Worm (Caenorhabditis elegans) whole organism, L4 larva: Measurements from ENCODE around the gene trpp-6.

Experiments used
- F37D6.2 ChIP-seq: sonication (generic microtip); optimal IDR thresholded peaks from 2 replicates; lab custom pipeline; 2016; ENCODE audit warnings: mild to moderate bottlenecking, missing genetic modification characterization, missing compliant biosample characterization
- T20F7.1 ChIP-seq: fragments of 200-800 bp; sonication (Bioruptor generic); optimal IDR thresholded peaks from 2 replicates; lab custom pipeline; 2018; ENCODE audit warnings: mild to moderate bottlenecking, missing genetic modification characterization, missing compliant biosample characterization
- Y105C5A.15 ChIP-seq: fragments of 200-800 bp; sonication (Bioruptor generic); IDR thresholded peaks from 2 replicates; pipeline ENCODE4 v1.3.6; 2022; ENCODE audit warnings: missing genetic modification characterization, missing compliant biosample characterization
- Y75B8A.6 ChIP-seq: fragments of 200-800 bp; sonication (Bioruptor generic); IDR thresholded peaks from 2 replicates; pipeline ENCODE4 v1.3.6; 2022; ENCODE audit warnings: missing genetic modification reagents, missing genetic modification characterization, missing compliant biosample characterization
- aha-1 ChIP-seq: fragments of 150-350 bp; peaks from one replicate; lab custom pipeline; 2014; ENCODE audit warnings: missing biosample characterization, missing genetic modification characterization
- attf-4 ChIP-seq: sonication (generic microtip); optimal IDR thresholded peaks from 3 replicates; lab custom pipeline; 2017; ENCODE audit warnings: missing biosample characterization, missing genetic modification characterization
- ceh-28 ChIP-seq: fragments of 150-350 bp; optimal IDR thresholded peaks from 2 replicates; lab custom pipeline; 2014; ENCODE audit warnings: missing biosample characterization, missing genetic modification reagents, missing genetic modification characterization
- ceh-62 ChIP-seq: sonication (generic microtip); optimal IDR thresholded peaks from 2 replicates; lab custom pipeline; 2017; ENCODE audit warnings: missing biosample characterization, missing genetic modification characterization
- ceh-82 ChIP-seq: sonication (generic microtip); optimal IDR thresholded peaks from 2 replicates; lab custom pipeline; 2017; ENCODE audit warnings: missing biosample characterization, missing genetic modification characterization
- daf-16 ChIP-seq, 3 experiments: sonication (generic microtip); optimal IDR thresholded peaks; 2 replicates each; lab custom pipeline; 2016 to 2017; ENCODE audit warnings: missing genetic modification characterization in 3 of 3, missing genetic modification reagents in 3 of 3, mild to moderate bottlenecking in 2 of 3, missing compliant biosample characterization in 2 of 3, missing biosample characterization in 1 of 3, moderate library complexity in 1 of 3
- dmd-6 ChIP-seq: fragments of 200-800 bp; sonication (Bioruptor generic); IDR thresholded peaks from 2 replicates; pipeline ENCODE4 v1.3.6; 2022; ENCODE audit warnings: missing genetic modification reagents, missing genetic modification characterization, missing compliant biosample characterization
- dmd-8 ChIP-seq: fragments of 200-800 bp; sonication (Bioruptor generic); IDR thresholded peaks from 2 replicates; pipeline ENCODE4 v1.3.6; 2022; ENCODE audit warnings: missing genetic modification characterization, missing compliant biosample characterization
- dpl-1 ChIP-seq: fragments of 150-350 bp; optimal IDR thresholded peaks from 2 replicates; lab custom pipeline; 2014; ENCODE audit warnings: missing biosample characterization, missing genetic modification reagents, missing genetic modification characterization
- dve-1 ChIP-seq: sonication (generic microtip); optimal IDR thresholded peaks from 2 replicates; lab custom pipeline; 2017; ENCODE audit warnings: antibody characterized with exemption, mild to moderate bottlenecking, missing genetic modification characterization, missing compliant biosample characterization; ENCODE audit not compliant: insufficient read depth
- hif-1 ChIP-seq, 2 experiments: sonication (generic microtip); optimal IDR thresholded peaks; 2 replicates each; lab custom pipeline; 2016 to 2017; ENCODE audit warnings: missing compliant biosample characterization in 2 of 2, missing genetic modification characterization in 2 of 2, missing genetic modification reagents in 2 of 2, missing genotype in 2 of 2, mild to moderate bottlenecking in 1 of 2
- hlh-11 ChIP-seq: fragments of 200-800 bp; sonication (Bioruptor generic); optimal IDR thresholded peaks from 2 replicates; lab custom pipeline; 2018; ENCODE audit warnings: mild to moderate bottlenecking, missing genetic modification characterization, missing compliant biosample characterization
- hlh-30 ChIP-seq: sonication (generic microtip); optimal IDR thresholded peaks from 2 replicates; lab custom pipeline; 2017; ENCODE audit warnings: antibody characterized with exemption, mild to moderate bottlenecking, missing genetic modification characterization, missing compliant biosample characterization; ENCODE audit not compliant: insufficient read depth
- hmg-1.1 ChIP-seq: fragments of 200-800 bp; sonication (Bioruptor generic); IDR thresholded peaks from 2 replicates; pipeline ENCODE4 v1.3.6; 2022; ENCODE audit warnings: missing genetic modification reagents, missing genetic modification characterization, missing compliant biosample characterization
- lin-13 ChIP-seq: fragments of 150-350 bp; optimal IDR thresholded peaks from 2 replicates; lab custom pipeline; 2014; ENCODE audit warnings: missing biosample characterization, missing genetic modification reagents, missing genetic modification characterization
- lin-38 ChIP-seq: fragments of 200-800 bp; sonication (Bioruptor generic); IDR thresholded peaks from 2 replicates; pipeline ENCODE4 v1.3.6; 2022; ENCODE audit warnings: missing genetic modification reagents, missing genetic modification characterization, missing compliant biosample characterization
- lin-39 ChIP-seq: fragments of 150-350 bp; optimal IDR thresholded peaks from 2 replicates; lab custom pipeline; 2014; ENCODE audit warnings: missing biosample characterization, missing genetic modification reagents, missing genetic modification characterization
- lir-3 ChIP-seq: sonication (generic microtip); optimal IDR thresholded peaks from 2 replicates; lab custom pipeline; 2016; ENCODE audit warnings: mild to moderate bottlenecking, missing genetic modification characterization, missing compliant biosample characterization
- lsy-2 ChIP-seq, 2 experiments: fragments of 150-350 bp in 1 of 2; sonication (generic microtip) in 1 of 2; optimal IDR thresholded peaks; 2 replicates each; lab custom pipeline; 2014 to 2017; ENCODE audit warnings: missing biosample characterization in 2 of 2, missing genetic modification characterization in 2 of 2
- mdl-1 ChIP-seq, 2 experiments: fragments of 150-350 bp in 1 of 2; sonication (generic microtip) in 1 of 2; optimal IDR thresholded peaks; 2 replicates each; lab custom pipeline; 2014 to 2017; ENCODE audit warnings: missing biosample characterization in 2 of 2, missing genetic modification characterization in 2 of 2
- mep-1 ChIP-seq: fragments of 150-350 bp; sonication (generic microtip); optimal IDR thresholded peaks from 3 replicates; lab custom pipeline; 2014; ENCODE audit warnings: missing biosample characterization, missing genetic modification characterization
- mxl-3 ChIP-seq: fragments of 200-800 bp; sonication (Bioruptor generic); optimal IDR thresholded peaks from 2 replicates; lab custom pipeline; 2018; ENCODE audit warnings: mild to moderate bottlenecking, missing genetic modification characterization, missing compliant biosample characterization
- nhr-10 ChIP-seq: fragments of 150-350 bp; optimal IDR thresholded peaks from 2 replicates; lab custom pipeline; 2014; ENCODE audit warnings: missing biosample characterization, missing genetic modification characterization
- nhr-102 ChIP-seq: sonication (generic microtip); optimal IDR thresholded peaks from 2 replicates; lab custom pipeline; 2016; ENCODE audit warnings: mild to moderate bottlenecking, missing genetic modification characterization, moderate library complexity, missing compliant biosample characterization
- nhr-28 ChIP-seq: fragments of 150-350 bp; optimal IDR thresholded peaks from 2 replicates; lab custom pipeline; 2014; ENCODE audit warnings: missing biosample characterization, missing genetic modification characterization
- nhr-48 ChIP-seq: sonication (generic microtip); optimal IDR thresholded peaks from 2 replicates; lab custom pipeline; 2016; ENCODE audit warnings: mild to moderate bottlenecking, missing genetic modification characterization, missing compliant biosample characterization
- nhr-77 ChIP-seq: fragments of 150-350 bp; optimal IDR thresholded peaks from 2 replicates; lab custom pipeline; 2014; ENCODE audit warnings: missing biosample characterization, missing genetic modification characterization
- pqm-1 ChIP-seq: sonication (generic microtip); optimal IDR thresholded peaks from 2 replicates; lab custom pipeline; 2017; ENCODE audit warnings: missing biosample characterization, missing genetic modification characterization
- saeg-2 ChIP-seq: fragments of 200-800 bp; sonication (Bioruptor generic); IDR thresholded peaks from 2 replicates; pipeline ENCODE4 v1.3.6; 2022; ENCODE audit warnings: missing genetic modification reagents, missing genetic modification characterization, missing compliant biosample characterization
- snpc-1.2 ChIP-seq: fragments of 200-800 bp; sonication (Bioruptor generic); IDR thresholded peaks from 2 replicates; pipeline ENCODE4 v1.3.6; 2022; ENCODE audit warnings: missing genetic modification reagents, missing genetic modification characterization, missing compliant biosample characterization
- spr-3 ChIP-seq: fragments of 200-800 bp; sonication (Bioruptor generic); optimal IDR thresholded peaks from 2 replicates; lab custom pipeline; 2018; ENCODE audit warnings: mild to moderate bottlenecking, missing genetic modification characterization, missing compliant biosample characterization
- tra-1 ChIP-seq: fragments of 200-800 bp; sonication (Bioruptor generic); IDR thresholded peaks from 2 replicates; pipeline ENCODE4 v1.3.6; 2022; ENCODE audit warnings: missing genetic modification reagents, missing genetic modification characterization, missing compliant biosample characterization
- unc-130 ChIP-seq: sonication (generic microtip); optimal IDR thresholded peaks from 2 replicates; lab custom pipeline; 2016; ENCODE audit warnings: missing genetic modification reagents, missing genetic modification characterization, missing compliant biosample characterization
- unc-62 ChIP-seq, 3 experiments: fragments of 150-350 bp in 1 of 3; sonication (generic microtip); optimal IDR thresholded peaks in 2 of 3; peaks in 1 of 3; 1 replicate in 1 of 3; 2 replicates in 2 of 3; lab custom pipeline; 2014 to 2017; ENCODE audit warnings: missing biosample characterization in 3 of 3, missing genetic modification characterization in 3 of 3, missing genetic modification reagents in 3 of 3, missing genotype in 1 of 3
- ztf-7 ChIP-seq: fragments of 150-350 bp; optimal IDR thresholded peaks from 2 replicates; lab custom pipeline; 2014; ENCODE audit warnings: missing biosample characterization, missing genetic modification characterization

trpp-6 gene

DNA sequence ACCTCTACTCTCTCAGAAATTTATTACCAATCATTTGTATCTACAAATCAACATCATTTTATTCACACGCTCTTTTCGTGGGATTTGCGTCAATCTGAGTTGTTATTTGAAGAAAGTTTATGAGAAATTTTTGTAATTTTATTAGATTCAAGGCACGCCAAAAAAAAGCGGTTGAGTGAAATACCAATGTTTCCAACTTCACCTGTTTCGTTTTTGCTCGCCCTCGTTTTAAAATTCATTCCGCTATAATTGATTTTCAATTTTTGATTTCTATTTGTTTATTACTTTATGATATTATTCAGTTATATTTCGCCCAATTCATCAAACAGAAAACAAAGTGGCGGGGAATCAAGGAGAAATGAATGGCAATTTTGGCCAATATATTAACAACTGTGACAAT is 9.1 kb downstream of the trpp-6 start, which contains the start of gene K08H10.10:
K08H10.10 (plus strand) TSS at position 301 of the 400 bp plus-strand sequence.
- TF ChIP-seq saeg-2 (no peak), attf-4 (no peak), lsy-2 (tag; optimal IDR thresholded peaks at IDR 0.05; lab: Kevin White, UChicago) (no peak), ceh-62 (tag; lab: Kevin White, UChicago) (no peak)

DNA sequence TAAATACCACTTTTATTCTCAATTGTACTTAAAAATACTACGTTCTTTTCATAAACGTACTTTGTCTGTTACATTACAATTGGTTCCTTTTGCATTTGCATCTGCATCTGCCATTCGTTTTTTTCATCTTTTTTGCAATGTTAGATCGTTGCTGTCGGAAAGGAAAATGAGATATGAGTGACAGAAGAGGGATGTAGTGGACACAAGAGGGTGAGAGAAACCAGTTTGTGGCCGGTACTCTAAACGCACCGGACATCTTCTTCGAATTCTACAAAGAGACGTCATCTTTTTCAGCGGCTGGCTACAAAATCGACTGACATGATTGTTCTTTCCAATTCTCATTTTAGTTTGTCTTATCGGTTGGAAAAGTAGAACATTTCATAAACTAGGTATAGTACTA is 11.0 kb downstream of the trpp-6 start:
- TF ChIP-seq nhr-48: peak; percentile 66
- no peak for TF ChIP-seq lir-3 (tag; lab: Kevin White, UChicago)
- TF ChIP-seq nhr-10 (tag; lab: Kevin White, UChicago): no peak
- TF ChIP-seq spr-3 (GFP tag; lab: Kevin White, UChicago): no peak
- TF ChIP-seq lin-39 (tag; lab: Kevin White, UChicago): no peak
- peak in 1 of 2 experiments; percentile 98 for TF ChIP-seq unc-62 (GFP tag; optimal IDR thresholded peaks at IDR 0.05 in 1 of 2; lab: Kevin White, UChicago)
- no peak for TF ChIP-seq unc-62 (tag; optimal IDR thresholded peaks at IDR 0.05; lab: Kevin White, UChicago)
- peak; percentile 48 for TF ChIP-seq aha-1
- no peak for TF ChIP-seq Y75B8A.6 (GFP tag; lab: Robert Waterston, UW)
- TF ChIP-seq mxl-3 (GFP tag; lab: Kevin White, UChicago): peak; percentile 17
- peak; percentile 89 for TF ChIP-seq nhr-28
- TF ChIP-seq daf-16 (GFP tag; optimal IDR thresholded peaks at IDR 0.05; lab: Kevin White, UChicago): no peak
- TF ChIP-seq daf-16 (tag; optimal IDR thresholded peaks at IDR 0.05; lab: Kevin White, UChicago): no peak
- peak in 1 of 2 experiments; percentile 41 for TF ChIP-seq mdl-1 (tag; optimal IDR thresholded peaks at IDR 0.05; lab: Kevin White, UChicago)

DNA sequence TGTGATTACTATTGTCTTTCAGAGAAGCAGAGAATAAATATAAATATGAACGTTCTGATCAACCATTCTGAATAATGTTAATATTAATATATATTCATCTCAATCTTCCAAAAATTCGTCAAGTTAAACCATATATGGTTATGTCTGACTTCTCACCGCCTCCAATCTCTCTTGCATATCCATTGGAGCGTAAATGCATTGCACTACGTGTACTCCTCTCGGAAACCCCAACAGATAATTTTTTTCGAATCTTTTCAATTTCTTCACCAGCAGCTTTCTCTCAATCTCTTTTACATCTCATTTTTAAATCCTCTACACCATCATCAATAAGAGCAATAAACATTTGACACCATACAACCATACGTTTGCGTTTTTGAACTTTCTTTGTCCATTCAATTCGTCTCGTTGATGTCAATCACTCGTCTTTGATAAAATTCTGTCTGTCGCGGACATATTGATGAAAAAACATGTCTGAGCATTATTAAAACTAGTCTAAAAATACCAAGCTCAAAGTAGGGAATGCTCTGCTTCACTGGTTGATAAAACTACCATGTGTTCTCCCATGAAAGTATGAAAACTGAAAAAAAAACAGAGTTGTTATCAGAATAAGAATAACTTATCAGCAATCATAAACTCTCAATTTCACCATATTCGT is 11.7 kb downstream of the trpp-6 start:
- TF ChIP-seq ceh-28: no peak
- TF ChIP-seq nhr-48: peak; percentile 57
- no peak for TF ChIP-seq lin-39 (tag; lab: Kevin White, UChicago)
- no peak for TF ChIP-seq Y105C5A.15 (GFP tag; lab: Robert Waterston, UW)
- no peak for TF ChIP-seq ceh-82
- TF ChIP-seq snpc-1.2 (GFP tag; lab: Robert Waterston, UW): no peak
- peak; percentile 71 for TF ChIP-seq nhr-28
- peak; percentile 5 for TF ChIP-seq nhr-77 (tag; lab: Kevin White, UChicago)
- TF ChIP-seq hif-1 (tag; optimal IDR thresholded peaks at IDR 0.05; lab: Kevin White, UChicago): peak in 1 of 2 experiments; percentile 62
- TF ChIP-seq dve-1 (tag; lab: Kevin White, UChicago): peak; percentile 86
- TF ChIP-seq dmd-8: no peak
- TF ChIP-seq lsy-2 (tag; optimal IDR thresholded peaks at IDR 0.05; lab: Kevin White, UChicago): peak; percentile 23 to 75
- peak; percentile 18 for TF ChIP-seq nhr-102 (tag; lab: Kevin White, UChicago)
- peak; percentile 31 for TF ChIP-seq dpl-1 (GFP tag; lab: Kevin White, UChicago)
- TF ChIP-seq tra-1: peak; percentile 43; the same call in 1 of the 2 replicates
- TF ChIP-seq pqm-1 (tag; lab: Kevin White, UChicago): peak; percentile 64
- TF ChIP-seq lin-13: peak; percentile 8
- TF ChIP-seq ztf-7: no peak
- TF ChIP-seq mep-1 (tag; lab: Kevin White, UChicago): peak; percentile 55
- TF ChIP-seq hlh-11 (tag; lab: Kevin White, UChicago): peak; percentile 75
- TF ChIP-seq daf-16 (GFP tag; optimal IDR thresholded peaks at IDR 0.05; lab: Kevin White, UChicago): peak in 1 of 2 experiments; percentile 13
- peak; percentile 55 for TF ChIP-seq daf-16 (tag; optimal IDR thresholded peaks at IDR 0.05; lab: Kevin White, UChicago)
- TF ChIP-seq F37D6.2: no peak
- TF ChIP-seq dmd-6 (GFP tag; lab: Robert Waterston, UW): peak; percentile 72
- TF ChIP-seq hlh-30 (tag; lab: Kevin White, UChicago): peak; percentile 31
- peak; percentile 17 for TF ChIP-seq unc-130
- peak; percentile 94 for TF ChIP-seq lin-38 (GFP tag; lab: Robert Waterston, UW)
- TF ChIP-seq T20F7.1 (GFP tag; lab: Kevin White, UChicago): peak; percentile 56
- TF ChIP-seq mdl-1 (tag; optimal IDR thresholded peaks at IDR 0.05; lab: Kevin White, UChicago): peak in 1 of 2 experiments; percentile 41
- no peak for TF ChIP-seq hmg-1.1
